Fruit fly (Drosophila melanogaster): Measurements from ENCODE around the gene CG33189.
A peak's percentile ranks its signal among the peaks of the same experiment; 100 is the strongest.

Gene CG33189

dm6 chr3R:8746354-8746753 lies 34.2 kb downstream of the CG33189 start:
- TF ChIP-seq CG8388 (GFP tag; optimal IDR thresholded peaks at IDR 0.05) (peak; percentile 80), ftz-f1 (GFP tag; optimal IDR thresholded peaks at IDR 0.05) (no peak), CG6272 (GFP tag; IDR thresholded peaks at IDR 0.05) (no peak), tin (GFP tag; optimal IDR thresholded peaks at IDR 0.05) (peak; percentile 64), Ets97D (GFP tag; optimal IDR thresholded peaks at IDR 0.05) (no peak), Dref (GFP tag; IDR thresholded peaks at IDR 0.05) (no peak), Poxn (GFP tag; IDR thresholded peaks at IDR 0.05) (no peak), trem (tag; optimal IDR thresholded peaks at IDR 0.05) (peak; percentile 65), amos (GFP tag; IDR thresholded peaks at IDR 0.05; ENCODE audit: partially characterized antibody) (no peak), B-H1 (GFP tag; IDR thresholded peaks at IDR 0.05) (peak; percentile 31; the same call in 2 of the 3 replicates), dmrt11E (tag; optimal IDR thresholded peaks at IDR 0.05) (peak; percentile 71), CG14667 (GFP tag; IDR thresholded peaks at IDR 0.05) (no peak), D19A (tag; optimal IDR thresholded peaks at IDR 0.05) (peak; percentile 69), Dfd (GFP tag; optimal IDR thresholded peaks at IDR 0.05) (no peak), sr (GFP tag; IDR thresholded peaks at IDR 0.05) (no peak), sob (GFP tag; IDR thresholded peaks at IDR 0.05) (peak; percentile 55; the same call in 1 of the 2 replicates), Ravus (GFP tag; IDR thresholded peaks at IDR 0.05) (no peak; the same call in 1 of the 2 replicates), HLH4C (GFP tag; IDR thresholded peaks at IDR 0.05; ENCODE audit: partially characterized antibody) (no peak), repo (GFP tag; optimal IDR thresholded peaks at IDR 0.05) (no peak), hkb (optimal IDR thresholded peaks at IDR 0.05) (no peak), hkb (GFP tag; IDR thresholded peaks at IDR 0.05) (peak; percentile 79), wor (GFP tag; IDR thresholded peaks at IDR 0.05) (peak; percentile 46; the same call in 1 of the 2 replicates), disco-r (GFP tag; optimal IDR thresholded peaks at IDR 0.05) (no peak), Xrp1 (GFP tag; IDR thresholded peaks at IDR 0.05) (peak; percentile 78), btn (GFP tag; optimal IDR thresholded peaks at IDR 0.05) (no peak), grn (GFP tag; optimal IDR thresholded peaks at IDR 0.05) (no peak), Stat92E (GFP tag; optimal IDR thresholded peaks at IDR 0.05) (no peak), pfk (GFP tag; optimal IDR thresholded peaks at IDR 0.05) (no peak), CG4328 (GFP tag; optimal IDR thresholded peaks at IDR 0.05) (no peak), shn (GFP tag; optimal IDR thresholded peaks at IDR 0.05) (no peak), tx (GFP tag; optimal IDR thresholded peaks at IDR 0.05) (no peak), rib (GFP tag; IDR thresholded peaks at IDR 0.05) (no peak), Sox102F (GFP tag; optimal IDR thresholded peaks at IDR 0.05) (peak; percentile 82), tio (GFP tag; optimal IDR thresholded peaks at IDR 0.05) (peak; percentile 44), Fer3 (tag; optimal IDR thresholded peaks at IDR 0.05) (peak; percentile 31), cato (GFP tag; optimal IDR thresholded peaks at IDR 0.05; ENCODE audit: borderline replicate concordance) (no peak), CG12942 (GFP tag; optimal IDR thresholded peaks at IDR 0.05) (peak; percentile 43), z (GFP tag; IDR thresholded peaks at IDR 0.05) (no peak), CG16863 (GFP tag; optimal IDR thresholded peaks at IDR 0.05) (no peak), CG4360 (GFP tag; IDR thresholded peaks at IDR 0.05) (no peak), CTCF (GFP tag; optimal IDR thresholded peaks at IDR 0.05) (no peak), slp2 (GFP tag; optimal IDR thresholded peaks at IDR 0.05) (no peak), cwo (GFP tag; optimal IDR thresholded peaks at IDR 0.05) (peak; percentile 23), Dek (tag; optimal IDR thresholded peaks at IDR 0.05) (peak; percentile 37), tgo (GFP tag; IDR thresholded peaks at IDR 0.05) (peak; percentile 60), CG13775 (GFP tag; optimal IDR thresholded peaks at IDR 0.05) (peak; percentile 59), Antp (GFP tag; optimal IDR thresholded peaks at IDR 0.05) (no peak), chm (GFP tag; IDR thresholded peaks at IDR 0.05) (no peak), nmo (GFP tag; optimal IDR thresholded peaks at IDR 0.05) (peak; percentile 70), CG11398 (GFP tag; optimal IDR thresholded peaks at IDR 0.05) (no peak), lilli (GFP tag; optimal IDR thresholded peaks at IDR 0.05) (peak; percentile 58), org-1 (GFP tag; optimal IDR thresholded peaks at IDR 0.05) (peak; percentile 49), Doc3 (GFP tag; IDR thresholded peaks at IDR 0.05; ENCODE audit: partially characterized antibody) (no peak)

Data from whole organism, embryonic.